Worm (Caenorhabditis elegans): ENCODE data around the gene Y116A8C.24.

The Y116A8C.24 gene

ce11 chrIV:17108200-17108599 lies 37.5 kb upstream of the Y116A8C.24 start (continued):
- no peak for TF ChIP-seq npax-4 (tag; optimal IDR thresholded peaks at IDR 0.05)
- TF ChIP-seq ceh-45 (GFP tag; IDR thresholded peaks at IDR 0.05): no peak
- TF ChIP-seq K09A11.1 (tag; optimal IDR thresholded peaks at IDR 0.05; ENCODE audit: insufficient read depth): no peak
- no peak for TF ChIP-seq pha-4 (tag; optimal IDR thresholded peaks at IDR 0.05)
- no peak for TF ChIP-seq unc-42 (tag; optimal IDR thresholded peaks at IDR 0.05)
- TF ChIP-seq odd-2 (tag; optimal IDR thresholded peaks at IDR 0.05): no peak
- no peak for TF ChIP-seq ceh-19 (GFP tag; optimal IDR thresholded peaks at IDR 0.05)
- no peak for TF ChIP-seq ceh-18 (tag; optimal IDR thresholded peaks at IDR 0.05)
- TF ChIP-seq F13H6.1 (tag; optimal IDR thresholded peaks at IDR 0.05): peak; percentile 18
- TF ChIP-seq ceh-34 (tag; optimal IDR thresholded peaks at IDR 0.05): no peak
- peak; percentile 54 for TF ChIP-seq rnt-1 (tag; optimal IDR thresholded peaks at IDR 0.05)
- TF ChIP-seq sdc-2 (tag; optimal IDR thresholded peaks at IDR 0.05): no peak
- TF ChIP-seq syd-9 (tag; optimal IDR thresholded peaks at IDR 0.05): no peak
- no peak for TF ChIP-seq unc-3 (GFP tag; conservative IDR thresholded peaks at IDR 0.05)
- TF ChIP-seq unc-3 (tag; optimal IDR thresholded peaks at IDR 0.05): no peak
- TF ChIP-seq unc-86 (tag; optimal IDR thresholded peaks at IDR 0.05): no peak
- no peak for TF ChIP-seq che-1 (tag; optimal IDR thresholded peaks at IDR 0.05)
- TF ChIP-seq fkh-6 (tag; optimal IDR thresholded peaks at IDR 0.05): no peak
- TF ChIP-seq ref-2 (tag; optimal IDR thresholded peaks at IDR 0.05): peak; percentile 52
- TF ChIP-seq hlh-15 (tag; optimal IDR thresholded peaks at IDR 0.05): no peak
- peak; percentile 78 for TF ChIP-seq C08G9.2 (tag; optimal IDR thresholded peaks at IDR 0.05)
- no peak for TF ChIP-seq gmeb-2 (tag; optimal IDR thresholded peaks at IDR 0.05)
- TF ChIP-seq unc-55 (GFP tag; optimal IDR thresholded peaks at IDR 0.05): no peak
- no peak for TF ChIP-seq lin-11 (tag; optimal IDR thresholded peaks at IDR 0.05)
- no peak for TF ChIP-seq nfya-1 (tag; optimal IDR thresholded peaks at IDR 0.05)
- no peak for TF ChIP-seq mec-3 (tag; optimal IDR thresholded peaks at IDR 0.05; ENCODE audit: borderline replicate concordance)
- TF ChIP-seq hlh-30 (tag; optimal IDR thresholded peaks at IDR 0.05; ENCODE audit: insufficient read depth): no peak
- TF ChIP-seq nhr-11 (tag; optimal IDR thresholded peaks at IDR 0.05): no peak
- no peak for TF ChIP-seq madf-2 (tag; optimal IDR thresholded peaks at IDR 0.05)
- no peak for TF ChIP-seq ceh-22 (tag; optimal IDR thresholded peaks at IDR 0.05)
- no peak for TF ChIP-seq pqm-1 (tag; optimal IDR thresholded peaks at IDR 0.05)
- TF ChIP-seq Y22D7AL.16 (tag; optimal IDR thresholded peaks at IDR 0.05): no peak

DNA sequence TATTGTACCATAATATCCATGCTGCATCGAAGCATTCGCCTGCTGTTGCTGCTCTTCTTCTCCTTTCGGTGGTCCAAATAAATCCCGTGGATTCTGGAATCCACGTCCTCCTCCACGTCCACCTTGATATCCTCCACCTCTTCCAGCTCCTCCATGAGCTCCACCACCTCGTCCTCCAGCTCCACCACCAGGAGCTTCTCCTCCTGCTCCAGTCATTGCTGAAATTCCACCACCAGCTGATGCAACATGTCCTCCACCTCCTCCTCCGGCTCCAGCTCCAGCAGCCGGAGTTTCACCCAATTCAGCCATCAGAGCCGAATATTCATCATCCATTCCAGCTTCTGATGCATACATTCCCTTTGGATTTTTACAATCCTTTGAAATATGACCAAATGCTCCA lies 34.9 kb upstream of the Y116A8C.24 start:
- TF ChIP-seq rnt-1 (tag; optimal IDR thresholded peaks at IDR 0.05) (no peak), ceh-31 (tag; optimal IDR thresholded peaks at IDR 0.05) (no peak), ceh-2 (tag; optimal IDR thresholded peaks at IDR 0.05) (no peak)

DNA sequence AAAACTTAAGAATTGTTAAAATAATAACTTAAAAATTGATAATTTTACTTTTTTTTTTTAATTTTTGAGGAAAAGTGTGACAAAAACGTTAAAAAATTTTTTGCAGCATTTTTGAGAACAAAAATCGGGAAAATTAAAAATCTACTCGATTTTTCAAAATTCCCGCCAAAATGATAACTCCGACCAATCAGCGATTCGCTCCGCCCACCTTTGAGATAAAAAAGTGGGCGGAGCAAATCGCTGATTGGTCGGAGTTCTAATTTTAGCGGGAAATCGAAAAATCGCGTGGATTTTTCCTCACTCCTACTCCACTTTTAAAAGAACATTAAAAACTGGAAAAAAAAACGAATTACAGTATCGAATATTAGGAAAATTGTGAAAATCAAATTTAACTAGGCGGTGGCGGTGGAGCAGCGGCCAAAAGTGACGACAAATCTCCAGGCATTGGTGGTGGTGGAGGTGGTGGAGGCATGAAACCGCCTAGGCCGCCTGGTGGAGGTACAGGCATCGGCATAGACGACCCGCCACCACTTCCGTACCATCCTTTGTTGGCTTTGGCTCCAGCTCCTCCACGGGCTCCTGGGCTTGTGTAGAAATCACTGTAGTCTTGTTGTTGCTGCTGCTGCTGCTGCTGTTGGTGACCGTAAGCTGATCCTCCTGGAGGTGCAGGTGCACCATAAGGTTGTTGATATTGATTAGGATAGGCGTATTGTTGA lies 33.6 kb upstream of the Y116A8C.24 start:
- TF ChIP-seq ceh-22 (tag; optimal IDR thresholded peaks at IDR 0.05) (no peak), nfya-1 (tag; optimal IDR thresholded peaks at IDR 0.05) (peak; percentile 94)

DNA sequence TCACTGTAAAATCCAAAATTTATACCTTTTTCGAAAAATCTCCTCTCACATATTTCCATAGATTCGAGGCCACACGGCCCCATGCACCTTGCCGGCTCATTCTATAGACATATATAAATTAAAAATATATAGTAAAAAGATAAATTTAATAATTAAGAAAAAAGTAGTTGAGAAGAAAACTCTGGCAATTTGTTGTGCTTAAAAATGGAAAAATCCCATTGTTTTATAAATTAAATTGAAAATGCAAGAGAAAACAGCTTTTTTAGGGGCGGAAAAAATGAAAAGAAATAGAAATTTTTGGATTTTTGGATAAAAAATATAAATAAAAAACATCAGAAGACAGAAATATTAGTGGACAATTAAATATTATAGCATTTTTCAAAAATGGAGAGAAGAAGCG lies 32.9 kb upstream of the Y116A8C.24 start, which contains the start of gene Y116A8C.30:
Gene Y116A8C.30 (minus strand): TSS at position 101 of the 400 bp plus-strand sequence.
- no peak for TF ChIP-seq ztf-16 (tag; optimal IDR thresholded peaks at IDR 0.05)

DNA sequence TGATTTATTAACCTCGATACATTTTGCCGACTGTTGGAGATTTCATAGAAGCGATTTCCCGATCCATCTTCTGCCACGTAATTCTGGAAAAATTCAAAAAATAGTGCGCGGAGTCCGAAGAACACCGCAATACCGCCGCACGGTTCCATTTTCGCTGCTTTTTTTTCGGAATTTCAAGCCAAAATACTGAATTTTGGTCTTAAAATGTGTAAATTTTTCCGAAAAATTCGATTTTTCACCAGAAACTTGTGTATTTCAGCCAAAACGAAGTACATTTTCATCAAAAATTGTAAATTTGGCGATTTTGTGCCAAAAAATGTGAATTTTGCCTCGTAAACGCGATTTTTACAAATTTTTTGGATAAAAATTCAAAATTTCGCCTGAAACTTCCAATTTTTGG lies 32.4 kb upstream of the Y116A8C.24 start:
- no peak for TF ChIP-seq ceh-34 (tag; optimal IDR thresholded peaks at IDR 0.05)
- TF ChIP-seq odd-2 (tag; optimal IDR thresholded peaks at IDR 0.05): no peak
- TF ChIP-seq elt-4 (tag; optimal IDR thresholded peaks at IDR 0.05): no peak
- no peak for TF ChIP-seq hlh-8 (tag; optimal IDR thresholded peaks at IDR 0.05)

Measured in whole organism, late embryonic.